Worm (Caenorhabditis elegans) whole organism, late embryonic: ENCODE results near the gene F53C3.4.

Experiments used
- C38D4.7 ChIP-seq: fragments of 200-800 bp; sonication (Bioruptor generic); optimal IDR thresholded peaks from 2 replicates; lab custom pipeline; 2018; ENCODE audit warnings: mild to moderate bottlenecking, missing genetic modification characterization, moderate library complexity, missing compliant biosample characterization
- K02D7.2 ChIP-seq: sonication (generic microtip); optimal IDR thresholded peaks from 2 replicates; lab custom pipeline; 2017; ENCODE audit warnings: mild to moderate bottlenecking, missing genetic modification characterization, missing compliant biosample characterization
- K09A11.1 ChIP-seq: sonication (generic microtip); optimal IDR thresholded peaks from 2 replicates; lab custom pipeline; 2017; ENCODE audit warnings: antibody characterized with exemption, mild to moderate bottlenecking, missing genetic modification characterization, missing compliant biosample characterization; ENCODE audit not compliant: insufficient read depth
- T23F11.4 ChIP-seq: fragments of 200-800 bp; sonication (Bioruptor generic); optimal IDR thresholded peaks from 2 replicates; lab custom pipeline; 2018; ENCODE audit warnings: mild to moderate bottlenecking, missing genetic modification characterization, missing compliant biosample characterization
- ahr-1 ChIP-seq: sonication (generic microtip); optimal IDR thresholded peaks from 2 replicates; lab custom pipeline; 2016; ENCODE audit warnings: missing genetic modification characterization, missing compliant biosample characterization
- ceh-14 ChIP-seq: sonication (generic microtip); optimal IDR thresholded peaks from 2 replicates; lab custom pipeline; 2016; ENCODE audit warnings: missing genotype, missing genetic modification characterization, missing compliant biosample characterization
- ceh-18 ChIP-seq: sonication (generic microtip); optimal IDR thresholded peaks from 2 replicates; lab custom pipeline; 2016; ENCODE audit warnings: missing genetic modification characterization, missing compliant biosample characterization
- ceh-19 ChIP-seq: fragments of 200-800 bp; sonication (Bioruptor generic); optimal IDR thresholded peaks from 2 replicates; lab custom pipeline; 2018; ENCODE audit warnings: mild to moderate bottlenecking, missing genetic modification characterization, missing compliant biosample characterization
- ceh-2 ChIP-seq: sonication (generic microtip); optimal IDR thresholded peaks from 2 replicates; lab custom pipeline; 2016; ENCODE audit warnings: missing genotype, missing genetic modification characterization, missing compliant biosample characterization
- ceh-22 ChIP-seq: sonication (generic microtip); optimal IDR thresholded peaks from 2 replicates; lab custom pipeline; 2017; ENCODE audit warnings: missing biosample characterization, missing genetic modification characterization
- ceh-31 ChIP-seq: sonication (generic microtip); optimal IDR thresholded peaks from 2 replicates; lab custom pipeline; 2016; ENCODE audit warnings: missing genetic modification characterization, missing compliant biosample characterization
- ceh-45 ChIP-seq: fragments of 200-800 bp; sonication (Bioruptor generic); IDR thresholded peaks from 2 replicates; pipeline ENCODE4 v1.3.6; 2022; ENCODE audit warnings: missing genetic modification reagents, missing genetic modification characterization, missing compliant biosample characterization
- ceh-48 ChIP-seq: sonication (generic microtip); optimal IDR thresholded peaks from 2 replicates; lab custom pipeline; 2016; ENCODE audit warnings: missing genetic modification characterization, inconsistent platforms, missing compliant biosample characterization
- che-1 ChIP-seq: sonication (generic microtip); optimal IDR thresholded peaks from 2 replicates; lab custom pipeline; 2016; ENCODE audit warnings: mild to moderate bottlenecking, missing genetic modification characterization, missing compliant biosample characterization
- dve-1 ChIP-seq: sonication (generic microtip); optimal IDR thresholded peaks from 2 replicates; lab custom pipeline; 2017; ENCODE audit warnings: antibody characterized with exemption, mild to moderate bottlenecking, missing genetic modification characterization, missing compliant biosample characterization
- elt-2 ChIP-seq: sonication (generic microtip); optimal IDR thresholded peaks from 2 replicates; lab custom pipeline; 2016; ENCODE audit warnings: missing genetic modification reagents, missing genetic modification characterization, missing compliant biosample characterization
- ets-4 ChIP-seq: sonication (generic microtip); optimal IDR thresholded peaks from 2 replicates; lab custom pipeline; 2016; ENCODE audit warnings: missing genetic modification characterization, missing compliant biosample characterization
- fax-1 ChIP-seq: sonication (generic microtip); optimal IDR thresholded peaks from 2 replicates; lab custom pipeline; 2016; ENCODE audit warnings: missing genotype, missing genetic modification characterization, missing compliant biosample characterization
- fkh-10 ChIP-seq: fragments of 150-350 bp; optimal IDR thresholded peaks from 2 replicates; lab custom pipeline; 2014; ENCODE audit warnings: missing biosample characterization, missing genetic modification reagents, missing genetic modification characterization
- fkh-6 ChIP-seq: sonication (generic microtip); optimal IDR thresholded peaks from 2 replicates; lab custom pipeline; 2016; ENCODE audit warnings: missing genetic modification characterization, missing compliant biosample characterization
- hlh-30 ChIP-seq: sonication (generic microtip); optimal IDR thresholded peaks from 2 replicates; lab custom pipeline; 2017; ENCODE audit warnings: antibody characterized with exemption, missing genetic modification characterization, missing compliant biosample characterization; ENCODE audit not compliant: insufficient read depth
- madf-2 ChIP-seq: sonication (generic microtip); optimal IDR thresholded peaks from 2 replicates; lab custom pipeline; 2017; ENCODE audit warnings: missing genetic modification characterization, missing compliant biosample characterization
- mec-3 ChIP-seq: sonication (generic microtip); optimal IDR thresholded peaks from 2 replicates; lab custom pipeline; 2016; ENCODE audit warnings: borderline replicate concordance, missing genetic modification characterization, missing compliant biosample characterization
- nhr-11 ChIP-seq: fragments of 150-350 bp; optimal IDR thresholded peaks from 2 replicates; lab custom pipeline; 2014; ENCODE audit warnings: missing biosample characterization, missing genetic modification characterization
- nhr-232 ChIP-seq: sonication (generic microtip); optimal IDR thresholded peaks from 2 replicates; lab custom pipeline; 2016; ENCODE audit warnings: missing genetic modification characterization, missing compliant biosample characterization
- pag-3 ChIP-seq: sonication (generic microtip); optimal IDR thresholded peaks from 2 replicates; lab custom pipeline; 2016; ENCODE audit warnings: missing compliant biosample characterization, missing genetic modification characterization, borderline replicate concordance
- pha-2 ChIP-seq: sonication (generic microtip); optimal IDR thresholded peaks from 2 replicates; lab custom pipeline; 2017; ENCODE audit warnings: mild to moderate bottlenecking, missing genetic modification characterization, missing compliant biosample characterization
- pqm-1 ChIP-seq: sonication (generic microtip); optimal IDR thresholded peaks from 2 replicates; lab custom pipeline; 2016; ENCODE audit warnings: missing genetic modification characterization, missing compliant biosample characterization
- pros-1 ChIP-seq: fragments of 150-350 bp; optimal IDR thresholded peaks from 2 replicates; lab custom pipeline; 2014; ENCODE audit warnings: missing biosample characterization, missing genetic modification reagents, missing genetic modification characterization
- ref-2 ChIP-seq: sonication (generic microtip); optimal IDR thresholded peaks from 2 replicates; lab custom pipeline; 2016; ENCODE audit warnings: missing genetic modification characterization, missing compliant biosample characterization
- rnt-1 ChIP-seq: sonication (generic microtip); optimal IDR thresholded peaks from 2 replicates; lab custom pipeline; 2016; ENCODE audit warnings: missing genetic modification characterization, missing compliant biosample characterization
- sox-2 ChIP-seq: fragments of 200-800 bp; sonication (Bioruptor generic); IDR thresholded peaks from 2 replicates; pipeline ENCODE4 v1.3.6; 2022; ENCODE audit warnings: missing genetic modification reagents, missing genetic modification characterization, missing compliant biosample characterization
- sox-4 ChIP-seq: sonication (generic microtip); optimal IDR thresholded peaks from 2 replicates; lab custom pipeline; 2017; ENCODE audit warnings: mild to moderate bottlenecking, missing genetic modification characterization, inconsistent platforms, missing compliant biosample characterization
- syd-9 ChIP-seq: sonication (generic microtip); optimal IDR thresholded peaks from 2 replicates; lab custom pipeline; 2016; ENCODE audit warnings: mild to moderate bottlenecking, missing genetic modification characterization, moderate library complexity, missing compliant biosample characterization
- tbx-7 ChIP-seq: sonication (generic microtip); optimal IDR thresholded peaks from 2 replicates; lab custom pipeline; 2016; ENCODE audit warnings: missing genotype, missing genetic modification characterization, missing compliant biosample characterization
- unc-3 ChIP-seq, 2 experiments: fragments of 200-800 bp in 1 of 2; sonication (Bioruptor generic) in 1 of 2; sonication (generic microtip) in 1 of 2; conservative IDR thresholded peaks in 1 of 2; optimal IDR thresholded peaks in 1 of 2; 2 replicates each; pipeline versions ENCODE4 v1.3.6 to Lab custom; 2016 to 2022; ENCODE audit warnings: missing compliant biosample characterization in 2 of 2, missing genetic modification characterization in 2 of 2, missing genetic modification reagents in 1 of 2
- unc-55 ChIP-seq: sonication (generic microtip); optimal IDR thresholded peaks from 2 replicates; lab custom pipeline; 2017; ENCODE audit warnings: missing biosample characterization, missing genetic modification reagents, missing genetic modification characterization
- zip-5 ChIP-seq: sonication (generic microtip); optimal IDR thresholded peaks from 2 replicates; lab custom pipeline; 2016; ENCODE audit warnings: missing genetic modification characterization, missing compliant biosample characterization

Gene F53C3.4

DNA sequence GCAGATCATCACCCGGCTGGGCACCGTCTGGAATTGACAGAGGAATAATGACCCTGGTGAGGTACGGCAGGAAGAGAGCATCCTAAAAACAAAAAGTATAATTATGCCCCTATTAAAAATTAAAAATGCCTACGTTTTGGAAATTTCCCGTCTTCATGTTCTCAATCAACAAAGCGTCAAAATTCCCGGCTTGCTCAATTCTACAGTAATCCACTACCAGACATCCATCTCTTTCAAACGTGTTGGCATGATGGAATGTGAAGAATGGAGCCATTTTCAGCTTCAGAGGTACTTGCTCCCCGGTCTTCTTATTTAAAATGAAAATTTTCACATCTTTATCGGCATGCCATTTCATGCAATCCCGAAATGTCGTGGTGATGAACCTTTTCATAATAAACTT lies 8.1 kb downstream of the F53C3.4 start:
- TF ChIP-seq ahr-1 (tag; lab: Kevin White, UChicago), result no peak
- no peak for TF ChIP-seq pag-3 (tag; lab: Kevin White, UChicago)
- no peak for TF ChIP-seq rnt-1
- no peak for TF ChIP-seq elt-2 (tag; lab: Kevin White, UChicago)
- no peak for TF ChIP-seq unc-3 (GFP tag; conservative IDR thresholded peaks at IDR 0.05; lab: Robert Waterston, UW)
- no peak for TF ChIP-seq unc-3 (tag; optimal IDR thresholded peaks at IDR 0.05; lab: Kevin White, UChicago)
- TF ChIP-seq pha-2 (tag; lab: Kevin White, UChicago), result no peak
- TF ChIP-seq tbx-7 (tag; lab: Kevin White, UChicago), result no peak
- no peak for TF ChIP-seq nhr-232 (tag; lab: Kevin White, UChicago)
- TF ChIP-seq pqm-1 (tag; lab: Kevin White, UChicago), result no peak
- TF ChIP-seq ceh-2, result no peak

DNA sequence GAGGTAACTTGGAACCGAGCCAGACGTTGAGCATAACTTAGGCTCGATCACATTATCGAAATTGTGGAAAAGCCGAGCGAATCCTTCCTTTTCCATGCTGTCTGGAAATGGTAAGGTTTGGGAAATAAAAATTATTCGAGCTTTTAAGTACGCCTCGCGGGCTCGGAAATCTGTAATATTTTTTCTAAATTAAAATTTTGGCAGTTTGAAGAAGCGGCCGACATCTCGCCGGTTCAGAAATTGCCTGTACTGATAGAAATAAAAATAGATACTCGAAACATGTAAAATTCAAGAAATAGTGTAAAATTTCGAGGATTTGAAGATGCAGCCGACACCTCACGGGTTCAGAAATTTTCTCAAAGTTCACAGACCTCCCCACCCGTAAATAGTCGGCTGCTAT lies 9.5 kb downstream of the F53C3.4 start, which contains the start of gene bcmo-2:
Gene bcmo-2 (minus strand): TSS at position 101 of the 400 bp plus-strand sequence.
- TF ChIP-seq sox-2 (GFP tag; lab: Robert Waterston, UW), result no peak
- no peak for TF ChIP-seq syd-9
- TF ChIP-seq ceh-22, result no peak
- no peak for TF ChIP-seq pros-1 (tag; lab: Kevin White, UChicago)
- TF ChIP-seq ets-4, result no peak
- TF ChIP-seq K02D7.2 (tag; lab: Kevin White, UChicago), result no peak
- TF ChIP-seq mec-3, result no peak
- TF ChIP-seq unc-3 (GFP tag; conservative IDR thresholded peaks at IDR 0.05; lab: Robert Waterston, UW), result no peak
- no peak for TF ChIP-seq unc-3 (tag; optimal IDR thresholded peaks at IDR 0.05; lab: Kevin White, UChicago)
- no peak for TF ChIP-seq T23F11.4
- TF ChIP-seq fax-1 (tag; lab: Kevin White, UChicago), result no peak
- TF ChIP-seq ceh-31 (tag; lab: Kevin White, UChicago), result no peak
- no peak for TF ChIP-seq ceh-18 (tag; lab: Kevin White, UChicago)
- TF ChIP-seq unc-55 (GFP tag; lab: Kevin White, UChicago), result no peak
- TF ChIP-seq pag-3 (tag; lab: Kevin White, UChicago), result no peak
- no peak for TF ChIP-seq ref-2 (tag; lab: Kevin White, UChicago)
- no peak for TF ChIP-seq fkh-10 (GFP tag; lab: Kevin White, UChicago)
- TF ChIP-seq fkh-6 (tag; lab: Kevin White, UChicago), result no peak
- no peak for TF ChIP-seq zip-5 (tag; lab: Kevin White, UChicago)
- no peak for TF ChIP-seq ceh-45 (GFP tag; lab: Robert Waterston, UW)
- no peak for TF ChIP-seq madf-2 (tag; lab: Kevin White, UChicago)

DNA sequence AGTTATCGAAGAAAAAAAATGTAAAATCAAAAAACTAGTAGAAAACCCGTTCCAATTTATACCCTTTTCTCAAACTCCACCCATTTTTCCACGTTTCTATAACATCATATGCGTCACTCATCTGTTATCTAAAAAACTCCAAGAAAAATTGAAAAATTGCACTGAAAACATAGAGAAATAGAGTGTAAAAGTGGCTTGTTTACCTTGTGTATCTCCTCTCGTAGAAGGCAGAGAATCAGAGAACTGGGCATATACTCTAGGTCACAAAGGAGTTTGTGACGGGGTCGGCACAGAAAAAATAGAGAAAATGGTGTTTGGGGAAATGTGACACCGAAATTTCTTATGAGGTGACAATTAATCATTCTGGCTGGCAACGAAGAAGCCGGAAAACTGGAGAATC lies 10.1 kb downstream of the F53C3.4 start:
- no peak for TF ChIP-seq nhr-232 (tag; lab: Kevin White, UChicago)
- no peak for TF ChIP-seq pqm-1 (tag; lab: Kevin White, UChicago)
- TF ChIP-seq mec-3, result no peak
- no peak for TF ChIP-seq K09A11.1 (tag; lab: Kevin White, UChicago)
- TF ChIP-seq nhr-11 (tag; lab: Kevin White, UChicago), result no peak
- TF ChIP-seq elt-2 (tag; lab: Kevin White, UChicago), result peak; percentile 53
- TF ChIP-seq che-1, result no peak
- no peak for TF ChIP-seq C38D4.7 (GFP tag; lab: Kevin White, UChicago)
- no peak for TF ChIP-seq ceh-19 (GFP tag; lab: Kevin White, UChicago)
- TF ChIP-seq, all 69 proteins: peak for 1

DNA sequence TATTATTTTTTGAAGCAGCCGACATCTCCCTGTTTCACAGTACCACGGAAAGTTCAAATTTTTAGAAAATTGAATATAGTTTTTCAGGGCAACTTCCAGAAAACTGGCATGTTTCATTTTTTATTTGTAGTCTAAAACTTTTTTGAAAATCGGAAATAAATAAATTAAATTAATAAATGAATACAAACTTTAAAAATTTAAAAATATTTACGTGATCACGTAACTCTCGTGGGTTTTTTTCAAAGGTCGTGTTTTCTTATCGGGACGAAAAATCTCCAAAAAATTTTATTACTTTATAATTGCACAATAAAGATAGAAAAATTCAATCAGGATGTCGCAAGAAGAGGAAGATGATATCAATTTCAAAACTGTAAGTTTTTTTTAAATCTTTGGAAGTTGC lies 10.5 kb downstream of the F53C3.4 start, which contains the start of gene F53C3.1:
Gene F53C3.1 (plus strand): TSS at position 301 of the 400 bp plus-strand sequence.
- TF ChIP-seq T23F11.4 (no peak), sox-4 (tag; lab: Kevin White, UChicago) (no peak)

DNA sequence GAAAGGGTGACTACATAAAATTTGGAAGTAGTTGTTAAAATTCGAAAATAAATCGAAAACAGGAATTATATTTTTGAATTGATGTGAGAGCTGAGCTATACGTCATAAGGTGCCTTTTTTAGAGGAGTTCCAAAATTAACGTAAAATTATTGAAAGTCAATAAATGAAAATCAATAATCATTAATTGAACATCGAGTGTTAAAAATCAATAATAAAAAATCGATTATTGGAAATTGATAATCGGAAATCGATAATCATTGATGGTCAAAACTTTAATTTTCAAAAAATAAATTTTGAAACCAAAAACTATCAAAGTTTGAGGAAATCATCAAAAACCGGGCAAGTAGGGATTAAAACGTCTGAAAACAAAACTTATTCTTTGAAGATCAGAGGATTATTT lies 12.5 kb downstream of the F53C3.4 start:
- TF ChIP-seq ceh-31 (tag; lab: Kevin White, UChicago) (no peak), sox-2 (GFP tag; lab: Robert Waterston, UW) (no peak), ceh-48 (tag; lab: Kevin White, UChicago) (no peak), syd-9 (no peak), pqm-1 (tag; lab: Kevin White, UChicago) (no peak), dve-1 (no peak), hlh-30 (no peak), ceh-14 (tag; lab: Kevin White, UChicago) (no peak), elt-2 (tag; lab: Kevin White, UChicago) (no peak)
